Worm (Caenorhabditis elegans) whole organism, young adult: Measurements from ENCODE around the gene W04G3.7.

Experiments used
- C06A6.2 ChIP-seq: fragments of 200-800 bp; sonication (Bioruptor generic); conservative IDR thresholded peaks from 2 replicates; pipeline ENCODE4 v1.3.6; 2022; ENCODE audit warnings: missing genetic modification characterization, missing compliant biosample characterization
- F33H1.4 ChIP-seq: fragments of 200-800 bp; sonication (Bioruptor generic); IDR thresholded peaks from 2 replicates; pipeline ENCODE4 v1.3.6; 2022; ENCODE audit warnings: missing genetic modification reagents, missing genetic modification characterization, missing compliant biosample characterization
- ama-1 ChIP-seq, 3 experiments: fragments of 150-350 bp in 1 of 3; sonication (generic microtip) in 2 of 3; optimal IDR thresholded peaks; 2 replicates each; lab custom pipeline; 2014 to 2018; ENCODE audit warnings: missing biosample characterization in 2 of 3, missing genetic modification characterization in 2 of 3, missing genetic modification reagents in 2 of 3
- dpl-1 ChIP-seq: fragments of 150-350 bp; optimal IDR thresholded peaks from 2 replicates; lab custom pipeline; 2014; ENCODE audit warnings: missing biosample characterization, missing genetic modification reagents, missing genetic modification characterization
- him-1 ChIP-seq: sonication (generic microtip); optimal IDR thresholded peaks from 2 replicates; lab custom pipeline; 2016; ENCODE audit warnings: missing genotype, missing genetic modification reagents, missing genetic modification characterization, missing compliant biosample characterization
- pha-4 ChIP-seq: fragments of 150-350 bp; sonication (generic microtip); optimal IDR thresholded peaks from 2 replicates; lab custom pipeline; 2014; ENCODE audit warnings: missing biosample characterization, missing genetic modification reagents, missing genetic modification characterization
- unc-130 ChIP-seq: sonication (generic microtip); optimal IDR thresholded peaks from 2 replicates; lab custom pipeline; 2016; ENCODE audit warnings: missing genetic modification reagents, missing genetic modification characterization, missing compliant biosample characterization

- no peak for TF ChIP-seq ama-1 (optimal IDR thresholded peaks at IDR 0.05; lab: Kevin White, UChicago)
- TF ChIP-seq ama-1 (GFP tag; optimal IDR thresholded peaks at IDR 0.05; lab: Kevin White, UChicago) = no peak
- no peak for TF ChIP-seq dpl-1
- no peak for TF ChIP-seq him-1
- TF ChIP-seq pha-4 (tag; lab: Kevin White, UChicago) = no peak
- TF ChIP-seq F33H1.4 (GFP tag; lab: Robert Waterston, UW) = no peak
- no peak for TF ChIP-seq unc-130
- no peak for TF ChIP-seq C06A6.2 (GFP tag; lab: Robert Waterston, UW)
These were observed 35.7 kb upstream of the W04G3.7 start, which contains the start of gene R08B4.3 for ce11 chrX:11120808-11121207.
